Worm (Caenorhabditis elegans) whole organism, mixed stage, embryonic: ENCODE results near the gene F58F9.9.

Source experiments
- M03D4.4 ChIP-seq: sonication (generic microtip); optimal IDR thresholded peaks from 2 replicates; lab custom pipeline; 2017; ENCODE audit warnings: mild to moderate bottlenecking, missing genetic modification characterization, missing compliant biosample characterization
- bed-3 ChIP-seq: fragments of 200-800 bp; sonication (Bioruptor generic); optimal IDR thresholded peaks from 3 replicates; lab custom pipeline; 2018; ENCODE audit warnings: mild to moderate bottlenecking, missing genetic modification characterization, moderate library complexity, missing compliant biosample characterization
- blmp-1 ChIP-seq: fragments of 150-350 bp; optimal IDR thresholded peaks from 2 replicates; lab custom pipeline; 2014; ENCODE audit warnings: missing biosample characterization, missing genetic modification characterization
- ceh-39 ChIP-seq: fragments of 150-350 bp; optimal IDR thresholded peaks from 2 replicates; lab custom pipeline; 2014; ENCODE audit warnings: missing biosample characterization, missing genetic modification characterization
- ceh-43 ChIP-seq: fragments of 200-800 bp; sonication (Bioruptor generic); optimal IDR thresholded peaks from 2 replicates; lab custom pipeline; 2018; ENCODE audit warnings: mild to moderate bottlenecking, missing genetic modification characterization, moderate library complexity, missing compliant biosample characterization
- ceh-83 ChIP-seq: fragments of 200-800 bp; sonication (Bioruptor generic); optimal IDR thresholded peaks from 2 replicates; lab custom pipeline; 2018; ENCODE audit warnings: mild to moderate bottlenecking, missing genetic modification characterization, missing compliant biosample characterization
- ces-1 ChIP-seq: fragments of 150-350 bp; optimal IDR thresholded peaks from 2 replicates; lab custom pipeline; 2014; ENCODE audit warnings: missing biosample characterization, missing genetic modification reagents, missing genetic modification characterization
- drap-1 ChIP-seq: fragments of 200-800 bp; sonication (Bioruptor generic); optimal IDR thresholded peaks from 3 replicates; lab custom pipeline; 2018; ENCODE audit warnings: mild to moderate bottlenecking, missing genetic modification characterization, missing compliant biosample characterization
- elt-1 ChIP-seq: sonication (generic microtip); optimal IDR thresholded peaks from 2 replicates; lab custom pipeline; 2017; ENCODE audit warnings: missing genetic modification characterization, mild to moderate bottlenecking, missing compliant biosample characterization, antibody characterized with exemption, moderate library complexity, borderline replicate concordance; ENCODE audit not compliant: insufficient read depth
- elt-3 ChIP-seq: fragments of 150-350 bp; optimal IDR thresholded peaks from 2 replicates; lab custom pipeline; 2014; ENCODE audit warnings: missing biosample characterization, missing genetic modification characterization
- flh-1 ChIP-seq: fragments of 200-800 bp; sonication (Bioruptor generic); optimal IDR thresholded peaks from 2 replicates; lab custom pipeline; 2018; ENCODE audit warnings: mild to moderate bottlenecking, missing genetic modification characterization, moderate library complexity, missing compliant biosample characterization
- ham-2 ChIP-seq: fragments of 200-800 bp; sonication (Bioruptor generic); optimal IDR thresholded peaks from 2 replicates; lab custom pipeline; 2018; ENCODE audit warnings: mild to moderate bottlenecking, missing genetic modification characterization, missing compliant biosample characterization
- lin-13 ChIP-seq: fragments of 150-350 bp; optimal IDR thresholded peaks from 2 replicates; lab custom pipeline; 2014; ENCODE audit warnings: missing biosample characterization, missing genetic modification characterization
- lin-32 ChIP-seq: fragments of 200-800 bp; sonication (Bioruptor generic); optimal IDR thresholded peaks from 2 replicates; lab custom pipeline; 2018; ENCODE audit warnings: mild to moderate bottlenecking, missing genetic modification characterization, missing compliant biosample characterization
- lsy-2 ChIP-seq: fragments of 150-350 bp; optimal IDR thresholded peaks from 2 replicates; lab custom pipeline; 2014; ENCODE audit warnings: missing biosample characterization, missing genetic modification characterization
- mab-5 ChIP-seq: fragments of 150-350 bp; optimal IDR thresholded peaks from 2 replicates; lab custom pipeline; 2014; ENCODE audit warnings: missing biosample characterization, missing genetic modification characterization
- mep-1 ChIP-seq: fragments of 150-350 bp; optimal IDR thresholded peaks from 2 replicates; lab custom pipeline; 2017; ENCODE audit warnings: missing biosample characterization, missing genetic modification reagents, missing genetic modification characterization, inconsistent platforms
- mls-2 ChIP-seq: sonication (generic microtip); optimal IDR thresholded peaks from 2 replicates; lab custom pipeline; 2016; ENCODE audit warnings: mild to moderate bottlenecking, missing genetic modification characterization, moderate library complexity, missing compliant biosample characterization
- nhr-12 ChIP-seq: fragments of 150-350 bp; optimal IDR thresholded peaks from 2 replicates; lab custom pipeline; 2014; ENCODE audit warnings: missing biosample characterization, missing genetic modification characterization
- nhr-28 ChIP-seq: fragments of 150-350 bp; optimal IDR thresholded peaks from 2 replicates; lab custom pipeline; 2014; ENCODE audit warnings: missing biosample characterization, missing genetic modification characterization
- nhr-76 ChIP-seq: sonication (generic microtip); optimal IDR thresholded peaks from 2 replicates; lab custom pipeline; 2017; ENCODE audit warnings: missing biosample characterization, missing genetic modification characterization
- pha-4 ChIP-seq: fragments of 150-350 bp; optimal IDR thresholded peaks from 2 replicates; lab custom pipeline; 2018; ENCODE audit warnings: missing biosample characterization, missing genetic modification reagents, missing genetic modification characterization
- snpc-4 ChIP-seq: fragments of 150-350 bp; optimal IDR thresholded peaks from 2 replicates; lab custom pipeline; 2014; ENCODE audit warnings: missing biosample characterization, missing genetic modification characterization
- sptf-1 ChIP-seq: sonication (generic microtip); optimal IDR thresholded peaks from 2 replicates; lab custom pipeline; 2017; ENCODE audit warnings: mild to moderate bottlenecking, missing genetic modification characterization, moderate library complexity, missing compliant biosample characterization
- tbx-8 ChIP-seq: fragments of 200-800 bp; sonication (Bioruptor generic); optimal IDR thresholded peaks from 2 replicates; lab custom pipeline; 2018; ENCODE audit warnings: mild to moderate bottlenecking, missing genetic modification characterization, moderate library complexity, missing compliant biosample characterization
- unc-120 ChIP-seq: sonication (generic microtip); optimal IDR thresholded peaks from 2 replicates; lab custom pipeline; 2017; ENCODE audit warnings: missing genetic modification characterization, missing compliant biosample characterization; ENCODE audit not compliant: poor library complexity, severe bottlenecking
- unc-39 ChIP-seq: fragments of 150-350 bp; optimal IDR thresholded peaks from 2 replicates; lab custom pipeline; 2014; ENCODE audit warnings: missing biosample characterization, missing genetic modification characterization
- unc-62 ChIP-seq: fragments of 150-350 bp; optimal IDR thresholded peaks from 2 replicates; lab custom pipeline; 2014; ENCODE audit warnings: missing biosample characterization, missing genetic modification reagents, missing genetic modification characterization
- ztf-11 ChIP-seq: fragments of 150-350 bp; optimal IDR thresholded peaks from 2 replicates; lab custom pipeline; 2014; ENCODE audit warnings: missing biosample characterization, missing genetic modification characterization

The F58F9.9 gene

DNA sequence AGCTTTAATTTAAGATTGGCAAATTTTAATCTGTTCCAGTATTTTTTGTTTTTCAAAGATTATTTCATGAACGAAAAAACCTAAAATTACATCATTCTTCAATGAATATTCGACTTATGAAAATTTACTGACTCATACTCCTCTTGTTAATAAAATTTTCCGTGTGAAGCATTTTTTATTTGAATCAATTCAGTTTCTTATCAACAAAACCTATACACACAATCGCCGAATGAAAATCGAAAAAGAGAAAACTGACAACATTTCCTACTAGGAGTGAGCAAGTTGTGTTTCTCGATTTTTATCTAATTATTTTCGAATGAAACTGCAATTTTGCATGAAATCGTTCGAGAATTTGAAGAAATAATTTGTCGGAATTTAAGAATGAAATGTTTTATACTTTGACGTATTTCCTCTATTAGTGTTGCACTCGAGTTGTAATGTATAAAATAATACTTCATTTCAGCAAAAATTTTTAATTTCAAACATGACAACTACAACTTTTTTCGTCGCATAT lies 9.5 kb upstream of the F58F9.9 start, which contains the start of gene F58F9.4:
Gene F58F9.4 (plus strand): TSS at position 464 of the 514 bp plus-strand sequence.
- TF ChIP-seq nhr-76 (no peak), lin-13 (tag; lab: Kevin White, UChicago) (no peak), flh-1 (GFP tag; lab: Kevin White, UChicago) (no peak), ceh-83 (GFP tag; lab: Kevin White, UChicago) (no peak), ham-2 (GFP tag; lab: Kevin White, UChicago) (no peak), tbx-8 (GFP tag; lab: Kevin White, UChicago) (no peak), nhr-28 (tag; lab: Kevin White, UChicago) (no peak), unc-120 (tag; lab: Kevin White, UChicago) (no peak)

DNA sequence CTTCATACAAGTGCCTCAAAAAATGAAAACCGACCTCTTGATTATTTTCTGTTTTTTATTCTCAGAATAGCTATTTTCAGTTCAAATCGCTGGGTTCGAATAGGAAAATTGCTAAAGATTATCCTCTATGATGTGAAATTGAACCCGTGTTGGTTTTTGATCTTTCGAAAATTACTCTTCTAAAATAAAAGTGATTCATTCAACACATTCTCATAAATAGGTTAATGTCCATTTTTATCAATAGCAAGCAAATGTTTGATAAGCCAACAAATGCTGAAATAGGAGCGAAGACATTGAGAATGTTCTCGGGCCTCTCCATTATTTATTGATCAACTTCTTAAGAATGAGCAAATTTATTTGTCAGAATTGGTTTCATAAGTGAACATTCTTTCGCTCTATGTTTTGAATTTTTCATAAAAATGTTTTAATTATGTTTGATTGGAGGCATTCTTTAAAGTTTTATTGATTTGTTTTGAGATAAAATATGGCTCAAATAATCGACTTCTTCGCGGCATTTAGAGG lies 7.3 kb upstream of the F58F9.9 start, which contains the start of gene F58F9.3:
Gene F58F9.3 (plus strand): TSS at position 472 of the 522 bp plus-strand sequence.
- TF ChIP-seq ztf-11 (no peak), snpc-4 (no peak), lin-32 (GFP tag; lab: Kevin White, UChicago) (no peak), bed-3 (GFP tag; lab: Kevin White, UChicago) (no peak), unc-62 (GFP tag; lab: Kevin White, UChicago) (no peak), elt-1 (no peak), mab-5 (no peak), unc-39 (tag; lab: Kevin White, UChicago) (no peak), lsy-2 (tag; lab: Kevin White, UChicago) (no peak), ceh-43 (GFP tag; lab: Kevin White, UChicago) (no peak), nhr-76 (no peak), sptf-1 (tag; lab: Kevin White, UChicago) (no peak), drap-1 (GFP tag; lab: Kevin White, UChicago) (no peak), tbx-8 (GFP tag; lab: Kevin White, UChicago) (no peak), pha-4 (tag; lab: Kevin White, UChicago) (no peak)

DNA sequence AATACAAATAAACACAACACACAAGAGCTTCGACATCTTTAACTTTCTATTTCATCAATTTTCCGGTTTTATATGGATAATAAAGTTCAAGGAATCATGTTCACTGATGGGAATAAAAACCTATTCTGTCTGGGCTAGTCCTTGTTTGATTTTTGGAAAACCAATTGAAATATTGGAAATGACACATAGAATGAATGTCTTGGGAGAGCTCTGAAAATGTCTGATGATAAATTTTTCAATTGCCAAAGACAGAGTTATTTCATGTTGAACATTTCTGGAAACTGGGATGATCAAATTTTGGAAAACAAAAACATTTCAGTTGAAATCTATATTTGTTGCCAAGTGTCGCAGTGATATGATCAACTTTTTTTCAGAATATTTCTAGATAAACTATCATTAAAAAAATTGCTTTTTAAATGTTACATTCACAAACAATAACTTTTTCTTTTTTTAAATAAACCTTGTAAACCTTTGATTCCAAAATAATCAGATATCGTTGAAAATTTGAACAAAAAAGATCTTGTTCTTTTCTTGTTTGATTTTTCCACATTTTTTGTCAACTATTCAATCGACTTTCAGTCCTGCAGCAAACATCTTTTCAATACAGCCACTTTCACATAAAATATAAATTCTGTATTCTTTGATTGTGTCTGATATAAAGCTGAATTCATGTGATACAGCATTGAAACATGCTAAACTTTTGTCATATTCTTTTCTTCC lies 2.4 kb upstream of the F58F9.9 start, which contains the start of the genes F58F9.6 and F58F9.8:
Gene F58F9.6 (minus strand): TSS at position 101 of the 720 bp plus-strand sequence.
Gene F58F9.8 (plus strand): TSS at position 670 of the 720 bp plus-strand sequence.
- no peak for TF ChIP-seq mab-5
- no peak for TF ChIP-seq unc-120 (tag; lab: Kevin White, UChicago)
- TF ChIP-seq elt-3 (tag; lab: Kevin White, UChicago) = no peak
- no peak for TF ChIP-seq blmp-1 (tag; lab: Kevin White, UChicago)
- no peak for TF ChIP-seq ceh-39 (tag; lab: Kevin White, UChicago)
- TF ChIP-seq, all 35 proteins: peak for 0

DNA sequence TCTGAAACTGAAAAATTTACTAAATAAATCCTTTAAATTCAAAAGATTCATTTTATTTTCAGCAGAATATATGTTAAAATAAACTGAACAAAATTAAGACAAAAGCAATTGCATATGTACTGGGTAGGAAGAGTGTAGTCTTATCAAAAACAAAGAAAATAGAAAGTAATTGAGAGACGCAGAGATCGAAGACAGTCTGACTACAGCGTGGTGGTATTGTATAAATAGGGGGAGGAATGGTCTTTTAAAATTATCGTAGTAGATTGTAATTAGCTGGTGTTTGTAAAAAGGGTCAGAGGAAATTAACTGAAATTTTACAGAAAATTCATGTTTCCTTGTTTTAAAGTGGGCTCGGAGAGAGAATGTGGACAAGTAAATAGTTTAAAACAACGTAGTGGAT lies 8.4 kb downstream of the F58F9.9 start, which contains the start of gene acox-3:
Gene acox-3 (minus strand): TSS at position 7 of the 400 bp plus-strand sequence.
- TF ChIP-seq pha-4 (tag; lab: Kevin White, UChicago) (no peak), M03D4.4 (tag; lab: Kevin White, UChicago) (no peak), mep-1 (no peak), ceh-39 (tag; lab: Kevin White, UChicago) (no peak), ces-1 (no peak), mls-2 (tag; lab: Kevin White, UChicago) (no peak), nhr-12 (tag; lab: Kevin White, UChicago) (no peak)
- TF ChIP-seq, all 35 proteins: peak for 0

DNA sequence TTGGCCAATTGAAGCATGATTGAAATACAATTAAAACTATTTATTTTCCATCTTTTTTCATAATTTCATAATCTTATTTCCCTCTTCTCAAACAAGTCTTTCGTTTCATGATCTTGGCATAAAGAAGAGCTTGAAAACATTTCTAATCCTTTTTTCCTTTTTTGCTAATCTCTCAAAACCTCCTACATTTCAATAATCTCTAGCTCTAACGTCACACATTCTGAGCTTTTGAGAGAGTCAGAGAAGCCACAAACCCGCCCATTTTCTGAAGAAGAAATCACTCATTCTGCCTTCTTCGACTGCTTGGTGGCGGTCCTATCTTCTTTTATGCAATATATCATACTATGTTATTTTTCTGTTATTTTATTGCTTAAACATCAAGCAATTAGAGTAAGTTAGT lies 9.5 kb downstream of the F58F9.9 start, which contains the start of gene F58F9.1:
Gene F58F9.1 (plus strand): TSS at position 251 of the 400 bp plus-strand sequence.
- TF ChIP-seq sptf-1 (tag; lab: Kevin White, UChicago) (no peak), ces-1 (peak; percentile 24)
